Worm (Caenorhabditis elegans): ENCODE data around the gene cap-2.

Gene cap-2

ce11 chrII:10819928-10820423, 49.0 kb upstream of the cap-2 start, which contains the start of gene R06F6.8 (continued):
- TF ChIP-seq ceh-88 (GFP tag; IDR thresholded peaks at IDR 0.05) (no peak), jun-1 (tag; optimal IDR thresholded peaks at IDR 0.05) (no peak), ama-1 (optimal IDR thresholded peaks at IDR 0.05) (no peak), efl-1 (optimal IDR thresholded peaks at IDR 0.05) (peak; percentile 56 to 58), efl-1 (GFP tag; optimal IDR thresholded peaks at IDR 0.05 in 1 of 2) (peak; percentile 58 to 95), lin-35 (GFP tag; optimal IDR thresholded peaks at IDR 0.05) (peak; percentile 34 to 62), nhr-84 (tag; optimal IDR thresholded peaks at IDR 0.05) (no peak), fos-1 (tag; optimal IDR thresholded peaks at IDR 0.05) (no peak), Y116A8C.19 (tag; optimal IDR thresholded peaks at IDR 0.05; ENCODE audit: borderline replicate concordance) (no peak), lin-15B (tag; optimal IDR thresholded peaks at IDR 0.05) (peak; percentile 48), elt-2 (tag; optimal IDR thresholded peaks at IDR 0.05) (no peak), unc-130 (tag; optimal IDR thresholded peaks at IDR 0.05) (peak; percentile 23), isw-1 (GFP tag; IDR thresholded peaks at IDR 0.05) (no peak), unc-86 (tag; optimal IDR thresholded peaks at IDR 0.05) (no peak), C34B4.2 (tag; optimal IDR thresholded peaks at IDR 0.05) (no peak), lsy-2 (tag; optimal IDR thresholded peaks at IDR 0.05) (peak in 1 of 2 experiments; percentile 59), elt-3 (tag; optimal IDR thresholded peaks at IDR 0.05) (peak in 1 of 6 experiments; percentile 22), pqm-1 (tag; optimal IDR thresholded peaks at IDR 0.05) (no peak), nhr-11 (tag; optimal IDR thresholded peaks at IDR 0.05) (no peak), mef-2 (tag; optimal IDR thresholded peaks at IDR 0.05) (no peak), sup-37 (GFP tag; optimal IDR thresholded peaks at IDR 0.05) (no peak), rnt-1 (tag; optimal IDR thresholded peaks at IDR 0.05) (no peak), xbp-1 (tag; optimal IDR thresholded peaks at IDR 0.05) (no peak), grh-1 (GFP tag; IDR thresholded peaks at IDR 0.05) (no peak), fkh-4 (tag; optimal IDR thresholded peaks at IDR 0.05; ENCODE audit: borderline replicate concordance) (no peak), snu-23 (GFP tag; optimal IDR thresholded peaks at IDR 0.05) (no peak), lin-39 (tag; optimal IDR thresholded peaks at IDR 0.05) (no peak), pag-3 (tag; optimal IDR thresholded peaks at IDR 0.05; ENCODE audit: borderline replicate concordance, insufficient read depth) (no peak), nhr-47 (tag; optimal IDR thresholded peaks at IDR 0.05) (no peak), lin-13 (GFP tag; optimal IDR thresholded peaks at IDR 0.05) (no peak), tlp-1 (tag; optimal IDR thresholded peaks at IDR 0.05) (no peak), hlh-17 (GFP tag; optimal IDR thresholded peaks at IDR 0.05; ENCODE audit: borderline replicate concordance) (no peak), dpl-1 (GFP tag; optimal IDR thresholded peaks at IDR 0.05) (peak; percentile 33 to 70 (median 51)), nhr-77 (tag; optimal IDR thresholded peaks at IDR 0.05) (no peak), unc-30 (tag; optimal IDR thresholded peaks at IDR 0.05) (no peak), nhr-76 (tag; optimal IDR thresholded peaks at IDR 0.05) (no peak), egl-27 (tag; optimal IDR thresholded peaks at IDR 0.05) (no peak), nhr-71 (tag; optimal IDR thresholded peaks at IDR 0.05) (peak; percentile 25), ceh-90 (tag; optimal IDR thresholded peaks at IDR 0.05) (no peak), lir-3 (tag; optimal IDR thresholded peaks at IDR 0.05; ENCODE audit: poor library complexity) (no peak), ceh-8 (GFP tag; optimal IDR thresholded peaks at IDR 0.05) (no peak), aha-1 (tag; optimal IDR thresholded peaks at IDR 0.05) (no peak), mep-1 (tag; optimal IDR thresholded peaks at IDR 0.05) (peak; percentile 59), efl-3 (GFP tag; optimal IDR thresholded peaks at IDR 0.05) (no peak), ceh-63 (GFP tag; optimal IDR thresholded peaks at IDR 0.05) (no peak), nhr-12 (tag; optimal IDR thresholded peaks at IDR 0.05) (no peak), nhr-90 (tag; optimal IDR thresholded peaks at IDR 0.05; ENCODE audit: poor library complexity) (no peak), mab-9 (GFP tag; IDR thresholded peaks at IDR 0.05) (no peak), sptf-1 (tag; optimal IDR thresholded peaks at IDR 0.05) (no peak), swsn-7 (tag; optimal IDR thresholded peaks at IDR 0.05) (no peak), hpl-2 (GFP tag; optimal IDR thresholded peaks at IDR 0.05) (no peak), irx-1 (tag; optimal IDR thresholded peaks at IDR 0.05) (no peak), ztf-4 (tag; optimal IDR thresholded peaks at IDR 0.05) (no peak), sox-4 (tag; optimal IDR thresholded peaks at IDR 0.05) (no peak)

Data from whole organism, L1 larva.